Worm (Caenorhabditis elegans) whole organism, L3 larva: Measurements from ENCODE around the gene Y60A3A.25.

Experiments used
- ama-1 ChIP-seq: fragments of 150-350 bp; optimal IDR thresholded peaks from 2 replicates; lab custom pipeline; 2018
- ceh-82 ChIP-seq: fragments of 150-350 bp; optimal IDR thresholded peaks from 2 replicates; lab custom pipeline; 2014; ENCODE audit warnings: missing biosample characterization, missing genetic modification characterization
- lin-15B ChIP-seq: fragments of 150-350 bp; optimal IDR thresholded peaks from 2 replicates; lab custom pipeline; 2014; ENCODE audit warnings: missing biosample characterization, missing genetic modification characterization
- mdl-1 ChIP-seq: fragments of 150-350 bp; optimal IDR thresholded peaks from 2 replicates; lab custom pipeline; 2014; ENCODE audit warnings: missing biosample characterization, missing genetic modification characterization
- nhr-28 ChIP-seq: fragments of 150-350 bp; optimal IDR thresholded peaks from 2 replicates; lab custom pipeline; 2014; ENCODE audit warnings: missing biosample characterization, missing genetic modification characterization
- nhr-77 ChIP-seq: fragments of 150-350 bp; optimal IDR thresholded peaks from 2 replicates; lab custom pipeline; 2014; ENCODE audit warnings: missing biosample characterization, missing genetic modification characterization
- snpc-4 ChIP-seq: fragments of 150-350 bp; optimal IDR thresholded peaks from 2 replicates; lab custom pipeline; 2014; ENCODE audit warnings: missing biosample characterization, missing genetic modification characterization
- tbx-2 ChIP-seq: sonication (generic microtip); optimal IDR thresholded peaks from 2 replicates; lab custom pipeline; 2016; ENCODE audit warnings: mild to moderate bottlenecking, missing genetic modification characterization, missing compliant biosample characterization
- unc-62 ChIP-seq: fragments of 150-350 bp; sonication (generic microtip); optimal IDR thresholded peaks from 4 replicates; lab custom pipeline; 2014; ENCODE audit warnings: missing biosample characterization, missing genetic modification reagents, missing genetic modification characterization
- ztf-11 ChIP-seq: fragments of 150-350 bp; optimal IDR thresholded peaks from 2 replicates; lab custom pipeline; 2014; ENCODE audit warnings: missing biosample characterization, missing genetic modification characterization

DNA sequence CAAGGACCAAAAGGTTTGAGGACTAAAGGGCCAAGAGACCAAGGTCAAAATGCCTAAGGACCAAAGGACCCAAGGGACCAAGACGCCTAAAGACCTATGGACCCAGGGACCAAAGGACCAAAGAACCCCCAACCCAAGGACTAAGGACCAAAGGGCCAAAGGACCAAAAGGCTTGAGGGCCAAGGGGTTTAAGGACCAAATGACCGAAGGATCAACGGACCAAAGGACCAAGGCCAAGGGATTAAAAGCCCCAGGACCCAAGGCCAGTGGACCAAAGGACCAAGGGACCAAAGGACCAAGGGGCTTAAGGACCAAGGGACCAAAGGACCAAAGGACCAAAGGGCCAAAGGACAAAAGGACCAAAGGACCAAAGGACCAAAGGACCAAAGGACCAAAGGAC lies 5.8 kb upstream of the Y60A3A.25 start:
- TF ChIP-seq unc-62 (GFP tag; lab: Kevin White, UChicago) = no peak
- no peak for TF ChIP-seq tbx-2 (tag; lab: Kevin White, UChicago)
- no peak for TF ChIP-seq snpc-4 (tag; lab: Kevin White, UChicago)
- TF ChIP-seq lin-15B (tag; lab: Kevin White, UChicago) = no peak
- no peak for TF ChIP-seq ama-1 (lab: Kevin White, UChicago)
- no peak for TF ChIP-seq nhr-28 (tag; lab: Kevin White, UChicago)
- TF ChIP-seq nhr-77 (tag; lab: Kevin White, UChicago) = no peak
- no peak for TF ChIP-seq ztf-11 (tag; lab: Kevin White, UChicago)
- no peak for TF ChIP-seq ceh-82
- TF ChIP-seq mdl-1 (tag; lab: Kevin White, UChicago) = no peak
